Worm (Caenorhabditis elegans) whole organism, midembryonic: ENCODE measurements around the gene F46H6.5.

ENCODE experiments used
- T22C8.4 ChIP-seq: fragments of 200-800 bp; sonication (Bioruptor generic); IDR thresholded peaks from 2 replicates; pipeline ENCODE4 v1.3.6; 2022; ENCODE audit warnings: missing genetic modification characterization, missing compliant biosample characterization
- cog-1 ChIP-seq: sonication (generic microtip); optimal IDR thresholded peaks from 2 replicates; lab custom pipeline; 2016; ENCODE audit warnings: missing genetic modification characterization, missing compliant biosample characterization
- flt-1 ChIP-seq: fragments of 200-800 bp; sonication (Bioruptor generic); IDR thresholded peaks from 2 replicates; pipeline ENCODE4 v1.3.6; 2022; ENCODE audit warnings: missing genetic modification characterization, missing compliant biosample characterization
- klf-2 ChIP-seq: fragments of 200-800 bp; sonication (Bioruptor generic); conservative IDR thresholded peaks from 2 replicates; pipeline ENCODE4 v1.3.6; 2022; ENCODE audit warnings: missing genetic modification reagents, missing genetic modification characterization, missing compliant biosample characterization
- med-1 ChIP-seq: sonication (generic microtip); optimal IDR thresholded peaks from 2 replicates; lab custom pipeline; 2017; ENCODE audit warnings: missing genetic modification characterization, mild to moderate bottlenecking, missing compliant biosample characterization, antibody characterized with exemption, missing genetic modification reagents; ENCODE audit not compliant: insufficient read depth
- ref-1 ChIP-seq: fragments of 200-800 bp; sonication (Bioruptor generic); conservative IDR thresholded peaks from 2 replicates; pipeline ENCODE4 v1.3.6; 2022; ENCODE audit warnings: missing genetic modification reagents, missing genetic modification characterization, missing compliant biosample characterization
- tab-1 ChIP-seq: fragments of 200-800 bp; sonication (Bioruptor generic); IDR thresholded peaks from 2 replicates; pipeline ENCODE4 v1.3.6; 2022; ENCODE audit warnings: missing genetic modification characterization, missing compliant biosample characterization
- ztf-23 ChIP-seq: fragments of 200-800 bp; sonication (Bioruptor generic); IDR thresholded peaks from 2 replicates; pipeline ENCODE4 v1.3.6; 2022; ENCODE audit warnings: missing genetic modification reagents, missing genetic modification characterization, missing compliant biosample characterization
- ztf-29 ChIP-seq: fragments of 200-800 bp; sonication (Bioruptor generic); IDR thresholded peaks from 2 replicates; pipeline ENCODE4 v1.3.6; 2022; ENCODE audit warnings: missing genetic modification reagents, missing genetic modification characterization, missing compliant biosample characterization

DNA sequence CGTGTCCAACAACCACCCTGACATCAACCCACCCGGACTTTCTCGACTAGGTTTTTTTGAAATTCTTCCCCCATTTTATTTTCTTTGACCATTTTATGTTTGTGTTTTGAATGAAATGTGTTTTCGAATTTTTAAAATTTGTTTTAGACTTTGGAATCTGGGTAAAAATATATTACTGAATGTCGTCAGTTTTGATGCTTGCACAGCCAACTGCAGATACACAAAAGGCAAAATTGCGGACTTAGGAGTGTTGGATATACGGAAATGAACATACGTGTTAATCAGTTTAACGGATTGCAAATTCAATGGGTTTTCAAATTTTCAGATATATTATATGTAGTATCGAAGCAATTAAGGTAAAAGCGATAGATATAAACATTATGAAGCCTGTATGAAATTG is 24.8 kb upstream of the F46H6.5 start:
- no peak for TF ChIP-seq med-1 (GFP tag; lab: Kevin White, UChicago)
- TF ChIP-seq flt-1: no peak
- TF ChIP-seq T22C8.4: no peak
- TF ChIP-seq cog-1 (tag; lab: Kevin White, UChicago): no peak
- TF ChIP-seq tab-1 (GFP tag; lab: Robert Waterston, UW): no peak
- no peak for TF ChIP-seq ztf-29
- TF ChIP-seq ztf-23 (GFP tag; lab: Robert Waterston, UW): no peak
- TF ChIP-seq klf-2: no peak
- TF ChIP-seq ref-1: no peak
